Worm (Caenorhabditis elegans) whole organism, L1 larva: ENCODE measurements around the gene nhr-14.

Experiments used
- C04F5.9 ChIP-seq: sonication (generic microtip); optimal IDR thresholded peaks from 2 replicates; lab custom pipeline; 2016; ENCODE audit warnings: missing genetic modification characterization, missing compliant biosample characterization
- ceh-63 ChIP-seq: fragments of 200-800 bp; sonication (Bioruptor generic); optimal IDR thresholded peaks from 2 replicates; lab custom pipeline; 2018; ENCODE audit warnings: mild to moderate bottlenecking, missing genetic modification characterization, missing compliant biosample characterization
- fkh-4 ChIP-seq: sonication (generic microtip); optimal IDR thresholded peaks from 2 replicates; lab custom pipeline; 2016; ENCODE audit warnings: missing compliant biosample characterization, missing genetic modification characterization, borderline replicate concordance
- unc-86 ChIP-seq: sonication (generic microtip); optimal IDR thresholded peaks from 2 replicates; lab custom pipeline; 2016; ENCODE audit warnings: missing genetic modification characterization, missing compliant biosample characterization

- TF ChIP-seq C04F5.9 (no peak), fkh-4 (tag; lab: Kevin White, UChicago) (no peak), unc-86 (tag; lab: Kevin White, UChicago) (no peak), ceh-63 (GFP tag; lab: Kevin White, UChicago) (no peak)
These were observed 16.2 kb downstream of the nhr-14 start for ce11 chrX:8459789-8460188.
